Worm (Caenorhabditis elegans): ENCODE results near the gene trpp-3.

- TF ChIP-seq unc-62 (GFP tag; optimal IDR thresholded peaks at IDR 0.05): no peak
- TF ChIP-seq unc-130 (GFP tag; optimal IDR thresholded peaks at IDR 0.05): no peak
- no peak for TF ChIP-seq tbx-9 (tag; optimal IDR thresholded peaks at IDR 0.05; ENCODE audit: borderline replicate concordance)
These were observed 43.1 kb downstream of the trpp-3 start, which contains the start of gene C48B4.13 for ce11 chrIII:9568451-9568850.

Measured in whole organism, young adult.